Worm (Caenorhabditis elegans) whole organism, L4 larva: ENCODE results near the gene srd-40.
"Not testable (repeated sequence)": the region's sequence is repeated elsewhere in the genome, so short reads cannot be mapped to it uniquely, and the experiment has no call there.

Source experiments
- aha-1 ChIP-seq: fragments of 150-350 bp; peaks from one replicate; lab custom pipeline; 2014; ENCODE audit warnings: missing biosample characterization, missing genetic modification characterization
- duxl-1 ChIP-seq: sonication (generic microtip); optimal IDR thresholded peaks from 2 replicates; lab custom pipeline; 2016; ENCODE audit warnings: mild to moderate bottlenecking, missing genetic modification characterization, moderate library complexity, missing compliant biosample characterization; ENCODE audit not compliant: poor library complexity
- dve-1 ChIP-seq: sonication (generic microtip); optimal IDR thresholded peaks from 2 replicates; lab custom pipeline; 2017; ENCODE audit warnings: antibody characterized with exemption, mild to moderate bottlenecking, missing genetic modification characterization, missing compliant biosample characterization; ENCODE audit not compliant: insufficient read depth
- fkh-10 ChIP-seq: fragments of 150-350 bp; optimal IDR thresholded peaks from 2 replicates; lab custom pipeline; 2014; ENCODE audit warnings: missing biosample characterization, missing genetic modification reagents, missing genetic modification characterization
- pha-4 ChIP-seq, 2 experiments: fragments of 150-350 bp in 1 of 2; fragments of 200-800 bp in 1 of 2; sonication (Bioruptor generic) in 1 of 2; IDR thresholded peaks in 1 of 2; optimal IDR thresholded peaks in 1 of 2; 2 replicates each; pipeline versions ENCODE4 v1.3.6 to Lab custom; 2014 to 2022; ENCODE audit warnings: missing genetic modification characterization in 2 of 2, missing genetic modification reagents in 2 of 2, missing biosample characterization in 1 of 2, missing compliant biosample characterization in 1 of 2

DNA sequence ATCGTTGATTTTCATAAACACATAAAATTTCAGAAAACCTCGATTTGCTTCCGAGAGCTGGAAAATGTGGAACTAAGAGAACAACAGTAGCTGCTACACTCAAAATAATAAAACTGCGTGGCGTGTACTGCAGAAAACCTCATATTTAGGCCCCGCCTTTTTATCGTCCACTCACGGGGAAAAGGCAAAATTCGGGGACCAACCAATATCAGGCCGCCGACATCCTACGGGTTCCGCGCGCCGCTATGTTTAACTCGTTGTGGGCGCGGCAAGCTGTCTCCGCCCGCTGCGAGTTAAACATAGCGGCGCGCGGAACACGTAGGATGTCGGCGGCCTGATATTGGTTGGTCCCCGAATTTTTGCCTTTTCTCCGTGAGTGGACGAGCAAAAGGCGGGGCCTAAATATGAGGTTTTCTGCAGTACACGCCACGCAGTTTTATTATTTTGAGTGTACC is 15.5 kb upstream of the srd-40 start, which contains the start of gene F17A2.16:
- TF ChIP-seq dve-1 (tag; lab: Kevin White, UChicago); aha-1 (tag; lab: Kevin White, UChicago); pha-4 (GFP tag; IDR thresholded peaks at IDR 0.05; lab: Robert Waterston, UW); pha-4 (tag; optimal IDR thresholded peaks at IDR 0.05; lab: Kevin White, UChicago); fkh-10 (GFP tag; lab: Kevin White, UChicago); duxl-1 (tag; lab: Kevin White, UChicago): not testable (repeated sequence)
